Fruit fly (Drosophila melanogaster) whole organism, pupa: ENCODE data around the gene nau.
A peak's percentile ranks its signal among the peaks of the same experiment; 100 is the strongest.

Source experiments
- CG10348 ChIP-seq: fragments of 200-800 bp; sonication (Bioruptor generic); IDR thresholded peaks from 2 replicates; pipeline ENCODE4 v1.3.6; 2022; ENCODE audit warnings: missing biosample characterization, missing genetic modification characterization
- CG12605 ChIP-seq: fragments of 200-800 bp; sonication (Bioruptor generic); IDR thresholded peaks from 2 replicates; pipeline ENCODE4 v1.3.6; 2022; ENCODE audit warnings: missing biosample characterization, missing genetic modification characterization
- CG13204 ChIP-seq: fragments of 200-800 bp; sonication (Bioruptor generic); optimal IDR thresholded peaks from 2 replicates; lab custom pipeline; 2018; ENCODE audit warnings: missing biosample characterization, mild to moderate bottlenecking, missing genetic modification characterization, moderate library complexity
- CG14655 ChIP-seq: fragments of 200-800 bp; sonication (Bioruptor generic); optimal IDR thresholded peaks from 3 replicates; lab custom pipeline; 2017; ENCODE audit warnings: mild to moderate bottlenecking, missing biosample characterization, missing genetic modification reagents, missing genetic modification characterization
- CG15710 ChIP-seq: fragments of 200-800 bp; sonication (Bioruptor generic); optimal IDR thresholded peaks from 2 replicates; lab custom pipeline; 2018; ENCODE audit warnings: missing biosample characterization, mild to moderate bottlenecking, missing genetic modification characterization, moderate library complexity
- CG17806 ChIP-seq: fragments of 200-800 bp; sonication (Bioruptor generic); optimal IDR thresholded peaks from 2 replicates; lab custom pipeline; 2018; ENCODE audit warnings: missing biosample characterization, mild to moderate bottlenecking, missing genetic modification characterization, moderate library complexity
- CG32121 ChIP-seq: fragments of 200-800 bp; sonication (Bioruptor generic); IDR thresholded peaks from 2 replicates; pipeline ENCODE4 v1.3.6; 2022; ENCODE audit warnings: missing biosample characterization, missing genetic modification characterization
- CG34367 ChIP-seq: fragments of 200-800 bp; sonication (Bioruptor generic); optimal IDR thresholded peaks from 2 replicates; lab custom pipeline; 2018; ENCODE audit warnings: missing biosample characterization, mild to moderate bottlenecking, missing genetic modification characterization
- CG4496 ChIP-seq: fragments of 200-800 bp; sonication (Bioruptor generic); IDR thresholded peaks from 3 replicates; pipeline ENCODE4 v1.3.6; 2022; ENCODE audit warnings: missing biosample characterization, missing genetic modification characterization
- CG8159 ChIP-seq: fragments of 200-800 bp; sonication (Bioruptor generic); optimal IDR thresholded peaks from 3 replicates; lab custom pipeline; 2018; ENCODE audit warnings: missing biosample characterization, mild to moderate bottlenecking, missing genetic modification characterization, moderate library complexity
- CG8301 ChIP-seq: fragments of 200-800 bp; sonication (Bioruptor generic); optimal IDR thresholded peaks from 2 replicates; lab custom pipeline; 2018; ENCODE audit warnings: missing biosample characterization, mild to moderate bottlenecking, missing genetic modification characterization
- CG9948 ChIP-seq: fragments of 200-800 bp; sonication (Bioruptor generic); optimal IDR thresholded peaks from 2 replicates; lab custom pipeline; 2018; ENCODE audit warnings: missing biosample characterization, mild to moderate bottlenecking, missing genetic modification characterization, moderate library complexity
- D1 ChIP-seq: fragments of 200-800 bp; sonication (Bioruptor generic); optimal IDR thresholded peaks from 2 replicates; lab custom pipeline; 2018; ENCODE audit warnings: missing biosample characterization, mild to moderate bottlenecking, missing genetic modification characterization, moderate library complexity
- EcR ChIP-seq: fragments of 200-800 bp; sonication (Bioruptor generic); optimal IDR thresholded peaks from 3 replicates; lab custom pipeline; 2019; ENCODE audit warnings: missing biosample characterization, missing genetic modification characterization, mild to moderate bottlenecking, moderate library complexity, missing genetic modification reagents
- Ets98B ChIP-seq: fragments of 200-800 bp; sonication (Bioruptor generic); IDR thresholded peaks from 2 replicates; pipeline ENCODE4 v1.3.6; 2022; ENCODE audit warnings: missing biosample characterization, missing genetic modification characterization
- Pif1A ChIP-seq: fragments of 200-800 bp; sonication (Bioruptor generic); optimal IDR thresholded peaks from 3 replicates; lab custom pipeline; 2016; ENCODE audit warnings: missing biosample characterization, missing genetic modification characterization
- Pif1B ChIP-seq: fragments of 200-800 bp; sonication (Bioruptor generic); optimal IDR thresholded peaks from 3 replicates; lab custom pipeline; 2016; ENCODE audit warnings: missing biosample characterization, missing genetic modification characterization
- Snoo ChIP-seq: fragments of 200-800 bp; sonication (Bioruptor generic); optimal IDR thresholded peaks from 3 replicates; lab custom pipeline; 2017; ENCODE audit warnings: missing biosample characterization, mild to moderate bottlenecking, missing genetic modification characterization, inconsistent platforms
- fd96Ca ChIP-seq: fragments of 200-800 bp; sonication (Bioruptor generic); IDR thresholded peaks from 3 replicates; pipeline ENCODE4 v1.3.6; 2022; ENCODE audit warnings: missing biosample characterization, missing genetic modification characterization
- gl ChIP-seq: fragments of 200-800 bp; sonication (Bioruptor generic); optimal IDR thresholded peaks from 2 replicates; lab custom pipeline; 2018; ENCODE audit warnings: missing biosample characterization, mild to moderate bottlenecking, missing genetic modification characterization
- rn ChIP-seq: fragments of 200-800 bp; sonication (Bioruptor generic); IDR thresholded peaks from 2 replicates; pipeline ENCODE4 v1.3.6; 2022; ENCODE audit warnings: missing biosample characterization, missing genetic modification characterization

Gene nau

dm6 chr3R:23732533-23732932 is 14.4 kb upstream of the nau start:
- TF ChIP-seq Pif1A (GFP tag; lab: Kevin White, UChicago) (no peak), D1 (tag; lab: Kevin White, UChicago) (no peak), EcR (GFP tag; lab: Kevin White, UChicago) (no peak), rn (GFP tag; lab: Robert Waterston, UW) (no peak), fd96Ca (GFP tag; lab: Robert Waterston, UW) (no peak), CG13204 (GFP tag; lab: Kevin White, UChicago) (no peak), CG10348 (GFP tag; lab: Robert Waterston, UW) (no peak), CG17806 (tag; lab: Kevin White, UChicago) (no peak), CG34367 (tag; lab: Kevin White, UChicago) (no peak), CG8159 (no peak), Snoo (tag; lab: Kevin White, UChicago) (no peak), CG4496 (GFP tag; lab: Robert Waterston, UW) (no peak), Pif1B (GFP tag; lab: Kevin White, UChicago) (no peak)
- TF ChIP-seq, all 21 proteins: peak for 0

- no peak for TF ChIP-seq Ets98B (GFP tag; lab: Robert Waterston, UW)
- TF ChIP-seq Pif1B (GFP tag; lab: Kevin White, UChicago): no peak
- TF ChIP-seq CG34367 (tag; lab: Kevin White, UChicago): no peak
- TF ChIP-seq CG14655 (GFP tag; lab: Kevin White, UChicago): no peak
- TF ChIP-seq EcR (GFP tag; lab: Kevin White, UChicago): peak; percentile 18
- no peak for TF ChIP-seq CG8301 (tag; lab: Kevin White, UChicago)
- TF ChIP-seq CG15710: no peak
Observed at dm6 chr3R:23730472-23730801, 12.3 kb upstream of the nau start.

DNA sequence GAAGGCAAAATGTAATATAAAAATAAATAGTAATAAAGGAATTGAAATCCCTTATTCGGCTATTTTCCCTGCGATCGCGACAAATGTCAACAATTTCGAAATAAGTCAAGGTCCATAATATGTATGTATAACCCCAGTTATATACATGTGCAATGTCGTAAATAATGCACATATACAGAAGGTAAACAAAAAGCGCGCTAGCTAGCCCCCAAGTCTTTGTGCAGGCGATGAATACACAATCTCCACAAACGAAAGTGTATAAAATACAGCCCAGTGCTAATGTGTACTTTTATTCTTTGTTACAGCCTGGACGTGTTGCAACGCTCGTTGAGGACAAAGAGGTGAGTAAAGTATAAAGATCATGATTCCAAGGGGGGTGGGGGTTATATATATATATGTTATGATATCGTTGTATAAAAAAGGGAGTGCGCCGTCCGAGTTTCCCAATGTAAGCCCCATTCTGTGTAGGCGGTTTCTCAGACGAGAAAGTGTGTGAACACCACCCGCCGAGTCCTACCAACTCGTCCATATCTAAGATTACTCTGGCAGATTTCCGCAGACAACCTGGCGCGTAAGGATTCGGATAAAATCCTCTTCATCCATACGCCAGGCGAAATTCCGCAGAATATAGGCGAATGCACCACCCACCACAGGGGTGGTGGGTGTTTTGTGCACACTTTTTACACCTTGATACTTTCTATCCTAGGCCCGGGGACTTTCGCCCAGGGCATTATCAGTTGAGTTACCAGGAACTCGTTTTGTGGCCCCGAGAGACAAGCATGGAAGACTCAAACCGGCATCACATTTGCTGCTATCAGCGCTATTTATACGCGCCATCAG is 11.7 kb upstream of the nau start:
- TF ChIP-seq Snoo (tag; lab: Kevin White, UChicago): peak; percentile 40
- TF ChIP-seq rn (GFP tag; lab: Robert Waterston, UW): no peak
- peak; percentile 54 for TF ChIP-seq EcR (GFP tag; lab: Kevin White, UChicago)
- no peak for TF ChIP-seq Pif1A (GFP tag; lab: Kevin White, UChicago)
- peak; percentile 45 for TF ChIP-seq CG14655 (GFP tag; lab: Kevin White, UChicago)
- TF ChIP-seq CG13204 (GFP tag; lab: Kevin White, UChicago): peak; percentile 54
- peak; percentile 21 for TF ChIP-seq CG8159
- peak; percentile 61 for TF ChIP-seq Ets98B (GFP tag; lab: Robert Waterston, UW)
- peak; percentile 38 for TF ChIP-seq gl
- peak; percentile 6 for TF ChIP-seq CG15710
- TF ChIP-seq CG17806 (tag; lab: Kevin White, UChicago): no peak
- no peak for TF ChIP-seq CG10348 (GFP tag; lab: Robert Waterston, UW)
- no peak for TF ChIP-seq Pif1B (GFP tag; lab: Kevin White, UChicago)
- no peak for TF ChIP-seq CG34367 (tag; lab: Kevin White, UChicago)
- peak; percentile 51; the same call in 2 of the 3 replicates for TF ChIP-seq fd96Ca (GFP tag; lab: Robert Waterston, UW)
- TF ChIP-seq CG4496 (GFP tag; lab: Robert Waterston, UW): peak; percentile 84
- TF ChIP-seq CG32121 (GFP tag; lab: Robert Waterston, UW): peak; percentile 57
- no peak for TF ChIP-seq CG9948
- TF ChIP-seq CG8301 (tag; lab: Kevin White, UChicago): peak; percentile 39
- no peak for TF ChIP-seq D1 (tag; lab: Kevin White, UChicago)
- peak; percentile 62 for TF ChIP-seq CG12605
- TF ChIP-seq, all 21 proteins: peak for 13

dm6 chr3R:23729066-23729465 is 10.9 kb upstream of the nau start:
- no peak for TF ChIP-seq CG34367 (tag; lab: Kevin White, UChicago)
- TF ChIP-seq CG10348 (GFP tag; lab: Robert Waterston, UW): no peak
- no peak for TF ChIP-seq CG32121 (GFP tag; lab: Robert Waterston, UW)
- no peak for TF ChIP-seq rn (GFP tag; lab: Robert Waterston, UW)
- no peak for TF ChIP-seq CG4496 (GFP tag; lab: Robert Waterston, UW)
- TF ChIP-seq, all 21 proteins: peak for 0

DNA sequence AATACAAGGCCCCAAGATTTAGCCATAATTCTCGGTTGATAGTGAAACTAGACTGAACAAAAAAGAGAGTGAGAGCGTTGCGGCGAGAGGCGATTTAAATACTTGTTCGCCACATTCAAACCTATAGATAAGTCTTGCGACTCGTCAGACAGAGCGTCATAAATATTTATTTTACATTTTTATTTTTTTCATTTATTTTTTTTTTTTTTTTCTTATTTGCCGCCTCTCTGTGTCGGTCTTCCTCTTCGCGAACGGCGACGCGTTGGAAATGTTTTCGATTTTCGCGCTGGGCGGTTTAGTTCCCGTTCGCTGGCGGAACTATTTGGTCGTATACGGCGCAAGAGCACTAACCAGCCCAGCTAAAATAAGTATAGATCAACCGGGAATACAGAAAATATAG is 9.9 kb upstream of the nau start:
- TF ChIP-seq CG9948 (peak; percentile 7), CG12605 (peak; percentile 85), CG8159 (peak; percentile 49), Snoo (tag; lab: Kevin White, UChicago) (no peak), CG4496 (GFP tag; lab: Robert Waterston, UW) (peak; percentile 76; the same call in 2 of the 3 replicates), CG32121 (GFP tag; lab: Robert Waterston, UW) (peak; percentile 28; the same call in 1 of the 2 replicates), fd96Ca (GFP tag; lab: Robert Waterston, UW) (0 out of 3 replicates have a peak, but pooled peaks have one; percentile 25), EcR (GFP tag; lab: Kevin White, UChicago) (no peak), CG13204 (GFP tag; lab: Kevin White, UChicago) (peak; percentile 62), Pif1B (GFP tag; lab: Kevin White, UChicago) (peak; percentile 44), gl (peak; percentile 62), D1 (tag; lab: Kevin White, UChicago) (no peak), CG10348 (GFP tag; lab: Robert Waterston, UW) (no peak), rn (GFP tag; lab: Robert Waterston, UW) (no peak), CG15710 (peak; percentile 52), CG8301 (tag; lab: Kevin White, UChicago) (no peak), CG14655 (GFP tag; lab: Kevin White, UChicago) (peak; percentile 23), Pif1A (GFP tag; lab: Kevin White, UChicago) (peak; percentile 57), CG17806 (tag; lab: Kevin White, UChicago) (no peak), Ets98B (GFP tag; lab: Robert Waterston, UW) (peak; percentile 71; the same call in 1 of the 2 replicates), CG34367 (tag; lab: Kevin White, UChicago) (no peak)
